Worm (Caenorhabditis elegans): Measurements from ENCODE around the gene ceh-100.

ceh-100 gene

ce11 chrII:12608653-12609052, 5.2 kb upstream of the ceh-100 start, which contains the start of gene Y38E10A.9:
Gene Y38E10A.9 (plus strand): TSS chrII:12608953.
- no peak for TF ChIP-seq ceh-9 (tag; optimal IDR thresholded peaks at IDR 0.05)
- no peak for TF ChIP-seq ceh-28 (tag; optimal IDR thresholded peaks at IDR 0.05)

ce11 chrII:12606900-12607299, 3.4 kb upstream of the ceh-100 start, which contains the start of gene Y38E10A.8:
Gene Y38E10A.8 (plus strand): TSS chrII:12607200.
- TF ChIP-seq egl-5 (tag; optimal IDR thresholded peaks at IDR 0.05) (no peak), unc-39 (tag; optimal IDR thresholded peaks at IDR 0.05) (no peak), elt-1 (tag; optimal IDR thresholded peaks at IDR 0.05) (no peak), pqm-1 (tag; optimal IDR thresholded peaks at IDR 0.05) (no peak), nhr-237 (tag; optimal IDR thresholded peaks at IDR 0.05) (no peak), lin-15B (tag; optimal IDR thresholded peaks at IDR 0.05) (no peak), nhr-77 (tag; optimal IDR thresholded peaks at IDR 0.05) (no peak), zag-1 (tag; optimal IDR thresholded peaks at IDR 0.05) (no peak), nhr-11 (tag; optimal IDR thresholded peaks at IDR 0.05) (no peak)

- TF ChIP-seq R02D3.7 (tag; optimal IDR thresholded peaks at IDR 0.05) (no peak), nhr-28 (tag; optimal IDR thresholded peaks at IDR 0.05) (no peak), nhr-12 (tag; optimal IDR thresholded peaks at IDR 0.05) (no peak), zag-1 (tag; optimal IDR thresholded peaks at IDR 0.05) (no peak), elt-2 (tag; optimal IDR thresholded peaks at IDR 0.05) (no peak), ama-1 (optimal IDR thresholded peaks at IDR 0.05) (no peak)
These were observed 2.6 kb upstream of the ceh-100 start for ce11 chrII:12606108-12606507.

- peak; percentile 31 for TF ChIP-seq elt-2 (tag; optimal IDR thresholded peaks at IDR 0.05)
- TF ChIP-seq R02D3.7 (tag; optimal IDR thresholded peaks at IDR 0.05): no peak
- no peak for TF ChIP-seq nhr-77 (tag; optimal IDR thresholded peaks at IDR 0.05)
- TF ChIP-seq pqm-1 (tag; optimal IDR thresholded peaks at IDR 0.05): peak; percentile 63
These were observed 22.5 kb downstream of the ceh-100 start, which contains the start of gene clec-4 for ce11 chrII:12580952-12581351. Gene clec-4 (minus strand): TSS chrII:12581113.

ce11 chrII:12577754-12578153, 25.7 kb downstream of the ceh-100 start, which contains the start of gene clec-8:
Gene clec-8 (minus strand): TSS chrII:12578061.
- TF ChIP-seq elt-2 (tag; optimal IDR thresholded peaks at IDR 0.05) (peak; percentile 74), ama-1 (optimal IDR thresholded peaks at IDR 0.05) (no peak), nhr-12 (tag; optimal IDR thresholded peaks at IDR 0.05) (no peak), mml-1 (tag; optimal IDR thresholded peaks at IDR 0.05) (no peak), snpc-4 (tag; optimal IDR thresholded peaks at IDR 0.05) (no peak), ceh-28 (tag; optimal IDR thresholded peaks at IDR 0.05) (peak; percentile 27), pqm-1 (tag; optimal IDR thresholded peaks at IDR 0.05) (peak; percentile 74), hmg-11 (tag; optimal IDR thresholded peaks at IDR 0.05) (no peak), nhr-23 (tag; optimal IDR thresholded peaks at IDR 0.05) (no peak), nhr-43 (tag; optimal IDR thresholded peaks at IDR 0.05; ENCODE audit: poor library complexity, severe bottlenecking) (no peak)

ce11 chrII:12574668-12575067, 28.8 kb downstream of the ceh-100 start, which contains the start of gene Y38E10A.3:
Gene Y38E10A.3 (minus strand): TSS chrII:12574768.
- TF ChIP-seq nhr-23 (tag; optimal IDR thresholded peaks at IDR 0.05) (no peak), aly-2 (tag; optimal IDR thresholded peaks at IDR 0.05) (no peak), ztf-11 (tag; optimal IDR thresholded peaks at IDR 0.05) (no peak), nhr-67 (tag; optimal IDR thresholded peaks at IDR 0.05) (no peak), ZK546.5 (tag; optimal IDR thresholded peaks at IDR 0.05) (no peak), hmg-11 (tag; optimal IDR thresholded peaks at IDR 0.05) (no peak), unc-62 (GFP tag; optimal IDR thresholded peaks at IDR 0.05) (no peak), sea-2 (GFP tag; optimal IDR thresholded peaks at IDR 0.05) (no peak), snpc-4 (tag; optimal IDR thresholded peaks at IDR 0.05) (no peak)

ce11 chrII:12573541-12573940, 29.9 kb downstream of the ceh-100 start, which contains the start of gene Y38E10A.2:
Gene Y38E10A.2 (minus strand): TSS chrII:12573641.
- no peak for TF ChIP-seq zag-1 (tag; optimal IDR thresholded peaks at IDR 0.05)
- no peak for TF ChIP-seq ztf-4 (tag; optimal IDR thresholded peaks at IDR 0.05)
- no peak for TF ChIP-seq elt-1 (tag; optimal IDR thresholded peaks at IDR 0.05)
- TF ChIP-seq unc-39 (tag; optimal IDR thresholded peaks at IDR 0.05): no peak
- no peak for TF ChIP-seq nfya-1 (tag; optimal IDR thresholded peaks at IDR 0.05; ENCODE audit: insufficient read depth)
- TF ChIP-seq fkh-2 (tag; optimal IDR thresholded peaks at IDR 0.05): no peak
- no peak for TF ChIP-seq nhr-43 (tag; optimal IDR thresholded peaks at IDR 0.05; ENCODE audit: poor library complexity, severe bottlenecking)
- TF ChIP-seq nhr-11 (tag; optimal IDR thresholded peaks at IDR 0.05): no peak
- no peak for TF ChIP-seq nhr-67 (tag; optimal IDR thresholded peaks at IDR 0.05)
- no peak for TF ChIP-seq mdl-1 (tag; optimal IDR thresholded peaks at IDR 0.05)
- no peak for TF ChIP-seq nhr-28 (tag; optimal IDR thresholded peaks at IDR 0.05)

Measured in whole organism, L3 larva.